Worm (Caenorhabditis elegans) whole organism, L4 larva: ENCODE measurements around the gene C52B9.4.

Source experiments
- F44E2.7 ChIP-seq: fragments of 200-800 bp; sonication (Bioruptor generic); IDR thresholded peaks from 2 replicates; pipeline ENCODE4 v2.1.2; 2022; ENCODE audit warnings: missing genetic modification characterization, missing compliant biosample characterization
- aha-1 ChIP-seq: fragments of 150-350 bp; peaks from one replicate; lab custom pipeline; 2014; ENCODE audit warnings: missing biosample characterization, missing genetic modification characterization
- ama-1 ChIP-seq: fragments of 150-350 bp; optimal IDR thresholded peaks from 2 replicates; lab custom pipeline; 2014; ENCODE audit warnings: inconsistent platforms, mixed read lengths
- attf-4 ChIP-seq: sonication (generic microtip); optimal IDR thresholded peaks from 3 replicates; lab custom pipeline; 2017; ENCODE audit warnings: missing biosample characterization, missing genetic modification characterization
- ceh-20 ChIP-seq: fragments of 200-800 bp; sonication (Bioruptor generic); IDR thresholded peaks from 2 replicates; pipeline ENCODE4 v1.3.6; 2022; ENCODE audit warnings: missing genetic modification reagents, missing genetic modification characterization, missing compliant biosample characterization
- ceh-44 ChIP-seq: fragments of 200-800 bp; sonication (Bioruptor generic); IDR thresholded peaks from 2 replicates; pipeline ENCODE4 v1.3.6; 2022; ENCODE audit warnings: missing genetic modification reagents, missing genetic modification characterization, missing compliant biosample characterization
- ctbp-1 ChIP-seq: fragments of 200-800 bp; sonication (Bioruptor generic); IDR thresholded peaks from 2 replicates; pipeline ENCODE4 v1.3.6; 2022; ENCODE audit warnings: missing genetic modification reagents, missing genetic modification characterization, missing compliant biosample characterization
- daf-16 ChIP-seq, 3 experiments: sonication (generic microtip); optimal IDR thresholded peaks; 2 replicates each; lab custom pipeline; 2016 to 2017; ENCODE audit warnings: missing genetic modification characterization in 3 of 3, missing genetic modification reagents in 3 of 3, mild to moderate bottlenecking in 2 of 3, missing compliant biosample characterization in 2 of 3, missing biosample characterization in 1 of 3, moderate library complexity in 1 of 3
- daf-19 ChIP-seq: fragments of 200-800 bp; sonication (Bioruptor generic); conservative IDR thresholded peaks from 2 replicates; pipeline ENCODE4 v1.3.6; 2022; ENCODE audit warnings: missing genetic modification characterization, missing compliant biosample characterization
- dmd-6 ChIP-seq: fragments of 200-800 bp; sonication (Bioruptor generic); IDR thresholded peaks from 2 replicates; pipeline ENCODE4 v1.3.6; 2022; ENCODE audit warnings: missing genetic modification reagents, missing genetic modification characterization, missing compliant biosample characterization
- dmd-9 ChIP-seq: fragments of 200-800 bp; sonication (Bioruptor generic); IDR thresholded peaks from 2 replicates; pipeline ENCODE4 v1.3.6; 2022; ENCODE audit warnings: missing genetic modification reagents, missing genetic modification characterization, missing compliant biosample characterization
- dpl-1 ChIP-seq: fragments of 150-350 bp; optimal IDR thresholded peaks from 2 replicates; lab custom pipeline; 2014; ENCODE audit warnings: missing biosample characterization, missing genetic modification reagents, missing genetic modification characterization
- hmg-1.1 ChIP-seq: fragments of 200-800 bp; sonication (Bioruptor generic); IDR thresholded peaks from 2 replicates; pipeline ENCODE4 v1.3.6; 2022; ENCODE audit warnings: missing genetic modification reagents, missing genetic modification characterization, missing compliant biosample characterization
- jun-1 ChIP-seq: fragments of 150-350 bp; optimal IDR thresholded peaks from 2 replicates; lab custom pipeline; 2014; ENCODE audit warnings: missing biosample characterization, missing genetic modification reagents, missing genetic modification characterization
- lim-7 ChIP-seq: fragments of 200-800 bp; sonication (Bioruptor generic); IDR thresholded peaks from 2 replicates; pipeline ENCODE4 v1.3.6; 2022; ENCODE audit warnings: missing genetic modification characterization, missing compliant biosample characterization
- lin-13 ChIP-seq: fragments of 150-350 bp; optimal IDR thresholded peaks from 2 replicates; lab custom pipeline; 2014; ENCODE audit warnings: missing biosample characterization, missing genetic modification reagents, missing genetic modification characterization
- lin-38 ChIP-seq: fragments of 200-800 bp; sonication (Bioruptor generic); IDR thresholded peaks from 2 replicates; pipeline ENCODE4 v1.3.6; 2022; ENCODE audit warnings: missing genetic modification reagents, missing genetic modification characterization, missing compliant biosample characterization
- mep-1 ChIP-seq: fragments of 150-350 bp; sonication (generic microtip); optimal IDR thresholded peaks from 3 replicates; lab custom pipeline; 2014; ENCODE audit warnings: missing biosample characterization, missing genetic modification characterization
- mxl-3 ChIP-seq: fragments of 200-800 bp; sonication (Bioruptor generic); optimal IDR thresholded peaks from 2 replicates; lab custom pipeline; 2018; ENCODE audit warnings: mild to moderate bottlenecking, missing genetic modification characterization, missing compliant biosample characterization
- nhr-10 ChIP-seq: fragments of 150-350 bp; optimal IDR thresholded peaks from 2 replicates; lab custom pipeline; 2014; ENCODE audit warnings: missing biosample characterization, missing genetic modification characterization
- nhr-102 ChIP-seq: sonication (generic microtip); optimal IDR thresholded peaks from 2 replicates; lab custom pipeline; 2016; ENCODE audit warnings: mild to moderate bottlenecking, missing genetic modification characterization, moderate library complexity, missing compliant biosample characterization
- nhr-237 ChIP-seq: sonication (generic microtip); optimal IDR thresholded peaks from 2 replicates; lab custom pipeline; 2017; ENCODE audit warnings: missing biosample characterization, missing genetic modification characterization
- nhr-28 ChIP-seq: fragments of 150-350 bp; optimal IDR thresholded peaks from 2 replicates; lab custom pipeline; 2014; ENCODE audit warnings: missing biosample characterization, missing genetic modification characterization
- nhr-42 ChIP-seq: fragments of 200-800 bp; sonication (Bioruptor generic); IDR thresholded peaks from 2 replicates; pipeline ENCODE4 v1.3.6; 2022; ENCODE audit warnings: missing genetic modification characterization, missing compliant biosample characterization
- nhr-48 ChIP-seq: sonication (generic microtip); optimal IDR thresholded peaks from 2 replicates; lab custom pipeline; 2016; ENCODE audit warnings: mild to moderate bottlenecking, missing genetic modification characterization, missing compliant biosample characterization
- rbr-2 ChIP-seq: sonication (generic microtip); optimal IDR thresholded peaks from 2 replicates; lab custom pipeline; 2016; ENCODE audit warnings: missing genotype, missing genetic modification characterization, missing compliant biosample characterization
- saeg-2 ChIP-seq: fragments of 200-800 bp; sonication (Bioruptor generic); IDR thresholded peaks from 2 replicates; pipeline ENCODE4 v1.3.6; 2022; ENCODE audit warnings: missing genetic modification reagents, missing genetic modification characterization, missing compliant biosample characterization
- sdz-12 ChIP-seq: fragments of 200-800 bp; sonication (Bioruptor generic); optimal IDR thresholded peaks from 2 replicates; lab custom pipeline; 2018; ENCODE audit warnings: mild to moderate bottlenecking, missing genetic modification characterization, missing compliant biosample characterization
- tra-1 ChIP-seq: fragments of 200-800 bp; sonication (Bioruptor generic); IDR thresholded peaks from 2 replicates; pipeline ENCODE4 v1.3.6; 2022; ENCODE audit warnings: missing genetic modification reagents, missing genetic modification characterization, missing compliant biosample characterization
- ztf-7 ChIP-seq: fragments of 150-350 bp; optimal IDR thresholded peaks from 2 replicates; lab custom pipeline; 2014; ENCODE audit warnings: missing biosample characterization, missing genetic modification characterization

C52B9.4 gene

DNA sequence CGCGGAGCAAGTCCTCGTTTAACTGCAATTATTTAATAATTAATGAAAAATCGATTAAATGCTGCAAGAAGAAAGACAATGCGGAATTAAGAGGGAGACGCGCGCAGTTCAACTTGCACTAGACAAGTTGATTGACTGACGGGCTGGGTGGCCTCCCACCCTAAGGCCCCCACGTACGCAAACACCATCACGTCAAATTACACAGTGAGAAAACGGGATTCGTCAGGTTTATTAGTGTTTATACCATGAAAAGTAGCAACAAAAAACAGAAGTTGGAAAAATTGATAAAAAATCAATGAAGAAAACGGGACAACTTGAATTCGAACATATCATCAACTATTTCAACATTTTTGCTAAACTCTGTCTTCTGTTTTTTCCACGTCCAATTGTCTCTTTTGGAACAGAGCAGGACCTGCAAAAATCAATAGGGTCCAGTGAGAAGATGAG lies 47.1 kb downstream of the C52B9.4 start:
- TF ChIP-seq jun-1: no peak
- no peak for TF ChIP-seq dmd-9 (GFP tag; lab: Robert Waterston, UW)
- peak; percentile 52 for TF ChIP-seq nhr-28
- TF ChIP-seq mxl-3 (GFP tag; lab: Kevin White, UChicago): peak; percentile 28
- 0 out of 2 replicates have a peak, but pooled peaks have one; percentile 8 for TF ChIP-seq ctbp-1 (GFP tag; lab: Robert Waterston, UW)
- TF ChIP-seq ztf-7: no peak
- peak; percentile 34; the same call in 1 of the 2 replicates for TF ChIP-seq ceh-20
- peak; percentile 37 for TF ChIP-seq rbr-2 (tag; lab: Kevin White, UChicago)
- peak; percentile 65 for TF ChIP-seq hmg-1.1 (GFP tag; lab: Robert Waterston, UW)
- no peak for TF ChIP-seq saeg-2 (GFP tag; lab: Robert Waterston, UW)
- no peak for TF ChIP-seq daf-19 (GFP tag; lab: Robert Waterston, UW)
- TF ChIP-seq dpl-1 (GFP tag; lab: Kevin White, UChicago): peak; percentile 39
- peak; percentile 44; the same call in 1 of the 2 replicates for TF ChIP-seq dmd-6 (GFP tag; lab: Robert Waterston, UW)
- peak; percentile 43 for TF ChIP-seq aha-1 (tag; lab: Kevin White, UChicago)
- TF ChIP-seq daf-16 (GFP tag; optimal IDR thresholded peaks at IDR 0.05; lab: Kevin White, UChicago): no peak
- peak; percentile 67 for TF ChIP-seq daf-16 (tag; optimal IDR thresholded peaks at IDR 0.05; lab: Kevin White, UChicago)
- peak; percentile 62 for TF ChIP-seq mep-1 (tag; lab: Kevin White, UChicago)
- TF ChIP-seq nhr-237 (tag; lab: Kevin White, UChicago): no peak

DNA sequence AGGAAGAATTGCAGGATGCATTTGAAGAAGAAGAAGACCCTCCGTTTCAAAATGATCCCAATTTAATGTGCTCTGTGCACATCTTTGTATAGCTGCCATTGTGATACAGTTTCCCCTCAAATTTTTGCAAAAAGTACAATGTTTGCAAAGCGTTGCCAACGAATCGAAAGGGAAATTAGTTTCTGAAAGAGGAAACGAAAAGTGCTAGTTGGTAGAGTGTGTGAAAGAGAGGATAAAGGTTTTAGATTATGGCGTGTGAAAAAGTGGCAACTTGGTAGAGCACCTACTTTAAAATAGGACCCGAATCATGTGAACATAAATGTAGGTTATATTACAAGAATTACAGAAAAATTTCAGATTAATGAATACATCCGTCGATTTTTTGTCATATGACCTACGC lies 51.2 kb downstream of the C52B9.4 start, which contains the start of gene C52B9.8:
C52B9.8 (minus strand) TSS at position 101 of the 400 bp plus-strand sequence.
- TF ChIP-seq lin-38 (GFP tag; lab: Robert Waterston, UW) (no peak), nhr-42 (GFP tag; lab: Robert Waterston, UW) (no peak), saeg-2 (GFP tag; lab: Robert Waterston, UW) (no peak), nhr-10 (tag; lab: Kevin White, UChicago) (no peak), F44E2.7 (GFP tag; lab: Robert Waterston, UW) (no peak), sdz-12 (no peak), tra-1 (GFP tag; lab: Robert Waterston, UW) (no peak), lim-7 (GFP tag; lab: Robert Waterston, UW) (no peak), ceh-44 (no peak), ama-1 (lab: Kevin White, UChicago) (no peak), lin-13 (GFP tag; lab: Kevin White, UChicago) (no peak), attf-4 (no peak), daf-16 (GFP tag; optimal IDR thresholded peaks at IDR 0.05; lab: Kevin White, UChicago) (no peak), daf-16 (tag; optimal IDR thresholded peaks at IDR 0.05; lab: Kevin White, UChicago) (no peak), nhr-102 (tag; lab: Kevin White, UChicago) (no peak), nhr-48 (tag; lab: Kevin White, UChicago) (no peak)
